Fruit fly (Drosophila melanogaster) whole organism, adult: ENCODE measurements around the gene tal-1A.

Experiments
- CG11617 ChIP-seq: fragments of 200-800 bp; sonication (Bioruptor generic); optimal IDR thresholded peaks from 2 replicates; lab custom pipeline; 2017; ENCODE audit warnings: mild to moderate bottlenecking, missing biosample characterization, missing genetic modification reagents, missing genetic modification characterization
- CG12768 ChIP-seq: fragments of 200-800 bp; sonication (Bioruptor generic); optimal IDR thresholded peaks from 2 replicates; lab custom pipeline; 2017; ENCODE audit warnings: missing biosample characterization, missing genetic modification characterization, mild to moderate bottlenecking, moderate library complexity, missing genetic modification reagents
- CG14711 ChIP-seq: fragments of 200-800 bp; sonication (Bioruptor generic); optimal IDR thresholded peaks from 2 replicates; lab custom pipeline; 2018; ENCODE audit warnings: missing biosample characterization, mild to moderate bottlenecking, missing genetic modification characterization, moderate library complexity
- CG1620 ChIP-seq: fragments of 200-800 bp; sonication (Bioruptor generic); optimal IDR thresholded peaks from 2 replicates; lab custom pipeline; 2016; ENCODE audit warnings: missing biosample characterization, missing genetic modification characterization
- CG33017 ChIP-seq: fragments of 200-800 bp; sonication (Bioruptor generic); optimal IDR thresholded peaks from 2 replicates; lab custom pipeline; 2018; ENCODE audit warnings: missing biosample characterization, mild to moderate bottlenecking, missing genetic modification characterization, moderate library complexity
- CG5204 ChIP-seq: fragments of 200-800 bp; sonication (Bioruptor generic); optimal IDR thresholded peaks from 2 replicates; lab custom pipeline; 2016; ENCODE audit warnings: missing biosample characterization, missing genetic modification characterization
- CG7045 ChIP-seq: fragments of 200-800 bp; sonication (Bioruptor generic); optimal IDR thresholded peaks from 2 replicates; lab custom pipeline; 2017; ENCODE audit warnings: missing biosample characterization, mild to moderate bottlenecking, missing genetic modification characterization
- CG7101 ChIP-seq: fragments of 200-800 bp; sonication (Bioruptor generic); optimal IDR thresholded peaks from 2 replicates; lab custom pipeline; 2018; ENCODE audit warnings: missing biosample characterization, mild to moderate bottlenecking, missing genetic modification characterization, moderate library complexity
- Clk ChIP-seq: fragments of 200-800 bp; sonication (Bioruptor generic); optimal IDR thresholded peaks from 2 replicates; lab custom pipeline; 2017; ENCODE audit warnings: missing biosample characterization, missing genetic modification characterization
- Crg-1 ChIP-seq: fragments of 200-800 bp; sonication (Bioruptor generic); optimal IDR thresholded peaks from 2 replicates; lab custom pipeline; 2016; ENCODE audit warnings: missing biosample characterization, missing genetic modification characterization
- Hr96 ChIP-seq: fragments of 200-800 bp; sonication (Bioruptor generic); optimal IDR thresholded peaks from 2 replicates; lab custom pipeline; 2016; ENCODE audit warnings: missing biosample characterization, missing genetic modification characterization
- Mnt ChIP-seq: fragments of 200-800 bp; sonication (Bioruptor generic); optimal IDR thresholded peaks from 2 replicates; lab custom pipeline; 2016; ENCODE audit warnings: missing biosample characterization, mild to moderate bottlenecking, missing genetic modification characterization
- bab1 ChIP-seq: fragments of 200-800 bp; sonication (Bioruptor generic); optimal IDR thresholded peaks from 3 replicates; lab custom pipeline; 2019; ENCODE audit warnings: missing biosample characterization, mild to moderate bottlenecking, missing genetic modification characterization, moderate library complexity
- cic ChIP-seq: fragments of 200-800 bp; sonication (Bioruptor generic); optimal IDR thresholded peaks from 2 replicates; lab custom pipeline; 2017; ENCODE audit warnings: missing biosample characterization, mild to moderate bottlenecking, missing genetic modification characterization, moderate library complexity
- cnc ChIP-seq, 2 experiments: fragments of >200 bp; optimal IDR thresholded peaks; 2 replicates each; lab custom pipeline; 2017
- kay ChIP-seq: fragments of 200-800 bp; sonication (Bioruptor generic); peaks from one replicate; lab custom pipeline; 2016; ENCODE audit warnings: missing biosample characterization, missing genetic modification characterization, borderline replicate concordance
- ovo ChIP-seq: fragments of 200-800 bp; sonication (Bioruptor generic); optimal IDR thresholded peaks from 2 replicates; lab custom pipeline; 2016; ENCODE audit warnings: missing biosample characterization, missing genetic modification characterization
- pad ChIP-seq: fragments of 200-800 bp; sonication (Bioruptor generic); optimal IDR thresholded peaks from 3 replicates; lab custom pipeline; 2017; ENCODE audit warnings: missing biosample characterization, missing genetic modification characterization, mild to moderate bottlenecking, moderate library complexity, missing genetic modification reagents
- tj ChIP-seq: fragments of 200-800 bp; sonication (Bioruptor generic); optimal IDR thresholded peaks from 3 replicates; lab custom pipeline; 2017; ENCODE audit warnings: missing biosample characterization, mild to moderate bottlenecking, missing genetic modification characterization, moderate library complexity
- toe ChIP-seq: fragments of 200-800 bp; sonication (Bioruptor generic); optimal IDR thresholded peaks from 2 replicates; lab custom pipeline; 2016; ENCODE audit warnings: missing biosample characterization, missing genetic modification characterization

Gene tal-1A

dm6 chr3R:13840956-13841355 is 28.0 kb downstream of the tal-1A start:
- no peak for TF ChIP-seq Hr96
- TF ChIP-seq CG7101 (tag; lab: Kevin White, UChicago): no peak
- no peak for TF ChIP-seq Crg-1 (GFP tag; lab: Kevin White, UChicago)
- TF ChIP-seq CG14711 (tag; lab: Kevin White, UChicago): no peak
- no peak for TF ChIP-seq pad (GFP tag; lab: Kevin White, UChicago)
- TF ChIP-seq tj: no peak
- TF ChIP-seq cic (GFP tag; lab: Kevin White, UChicago): no peak
- TF ChIP-seq CG7045 (GFP tag; lab: Kevin White, UChicago): no peak
- no peak for TF ChIP-seq ovo
- no peak for TF ChIP-seq Mnt (GFP tag; lab: Kevin White, UChicago)
- TF ChIP-seq CG33017 (tag; lab: Kevin White, UChicago): no peak

dm6 chr3R:13842532-13842931 is 29.6 kb downstream of the tal-1A start:
- TF ChIP-seq toe (GFP tag; lab: Kevin White, UChicago): no peak
- TF ChIP-seq kay (GFP tag; lab: Kevin White, UChicago): peak; percentile 12

- TF ChIP-seq CG1620 (GFP tag; lab: Kevin White, UChicago): no peak
- no peak for TF ChIP-seq CG5204
- TF ChIP-seq pad (GFP tag; lab: Kevin White, UChicago): no peak
- TF ChIP-seq ovo: no peak
- no peak for TF ChIP-seq tj
- no peak for TF ChIP-seq CG7101 (tag; lab: Kevin White, UChicago)
- TF ChIP-seq Hr96: no peak
- no peak for TF ChIP-seq Mnt (GFP tag; lab: Kevin White, UChicago)
- no peak for TF ChIP-seq CG11617 (GFP tag; lab: Kevin White, UChicago)
- TF ChIP-seq kay (GFP tag; lab: Kevin White, UChicago): no peak
- TF ChIP-seq bab1 (GFP tag; lab: Kevin White, UChicago): no peak
These were observed 30.7 kb downstream of the tal-1A start for dm6 chr3R:13843611-13844010.

dm6 chr3R:13845250-13845699 is 32.4 kb downstream of the tal-1A start:
- TF ChIP-seq bab1 (GFP tag; lab: Kevin White, UChicago): no peak
- no peak for TF ChIP-seq ovo
- no peak for TF ChIP-seq toe (GFP tag; lab: Kevin White, UChicago)
- no peak for TF ChIP-seq CG7101 (tag; lab: Kevin White, UChicago)
- TF ChIP-seq CG11617 (GFP tag; lab: Kevin White, UChicago): no peak
- no peak for TF ChIP-seq Clk (GFP tag; lab: Kevin White, UChicago)
- no peak for TF ChIP-seq CG33017 (tag; lab: Kevin White, UChicago)
- TF ChIP-seq kay (GFP tag; lab: Kevin White, UChicago): no peak
- TF ChIP-seq Hr96: no peak

- no peak for TF ChIP-seq kay (GFP tag; lab: Kevin White, UChicago)
- TF ChIP-seq CG12768 (GFP tag; lab: Kevin White, UChicago): no peak
- no peak for TF ChIP-seq Mnt (GFP tag; lab: Kevin White, UChicago)
- no peak for TF ChIP-seq cnc (optimal IDR thresholded peaks at IDR 0.05; lab: Kevin White, UChicago)
- no peak for TF ChIP-seq CG14711 (tag; lab: Kevin White, UChicago)
- no peak for TF ChIP-seq CG33017 (tag; lab: Kevin White, UChicago)
- TF ChIP-seq Crg-1 (GFP tag; lab: Kevin White, UChicago): no peak
- TF ChIP-seq ovo: no peak
- no peak for TF ChIP-seq tj
These were observed 33.0 kb downstream of the tal-1A start for dm6 chr3R:13845926-13846325.

dm6 chr3R:13847289-13847688 is 34.4 kb downstream of the tal-1A start:
- TF ChIP-seq tj (no peak), CG11617 (GFP tag; lab: Kevin White, UChicago) (no peak), ovo (no peak), Crg-1 (GFP tag; lab: Kevin White, UChicago) (no peak), Mnt (GFP tag; lab: Kevin White, UChicago) (no peak), cic (GFP tag; lab: Kevin White, UChicago) (no peak), pad (GFP tag; lab: Kevin White, UChicago) (no peak), CG12768 (GFP tag; lab: Kevin White, UChicago) (no peak), CG14711 (tag; lab: Kevin White, UChicago) (no peak), cnc (optimal IDR thresholded peaks at IDR 0.05; lab: Kevin White, UChicago) (no peak), CG7101 (tag; lab: Kevin White, UChicago) (no peak), Clk (GFP tag; lab: Kevin White, UChicago) (no peak), CG1620 (GFP tag; lab: Kevin White, UChicago) (no peak), Hr96 (no peak), toe (GFP tag; lab: Kevin White, UChicago) (no peak), kay (GFP tag; lab: Kevin White, UChicago) (no peak), CG33017 (tag; lab: Kevin White, UChicago) (no peak), CG5204 (no peak)

- TF ChIP-seq CG5204 (no peak), bab1 (GFP tag; lab: Kevin White, UChicago) (no peak), toe (GFP tag; lab: Kevin White, UChicago) (no peak), tj (no peak), CG7045 (GFP tag; lab: Kevin White, UChicago) (no peak), pad (GFP tag; lab: Kevin White, UChicago) (no peak), CG14711 (tag; lab: Kevin White, UChicago) (no peak), CG33017 (tag; lab: Kevin White, UChicago) (no peak), CG12768 (GFP tag; lab: Kevin White, UChicago) (no peak)
These were observed 35.4 kb downstream of the tal-1A start for dm6 chr3R:13848272-13848671.
